Worm (Caenorhabditis elegans) whole organism, L2 larva: ENCODE results near the gene efa-6.

Experiments
- alr-1 ChIP-seq: fragments of 150-350 bp; optimal IDR thresholded peaks from 2 replicates; lab custom pipeline; 2014; ENCODE audit warnings: missing biosample characterization, missing genetic modification characterization
- ama-1 ChIP-seq: fragments of 150-350 bp; optimal IDR thresholded peaks from 2 replicates; lab custom pipeline; 2018; ENCODE audit warnings: inconsistent platforms
- blmp-1 ChIP-seq: sonication (generic microtip); optimal IDR thresholded peaks from 2 replicates; lab custom pipeline; 2017; ENCODE audit warnings: missing genetic modification characterization, mild to moderate bottlenecking, missing compliant biosample characterization, antibody characterized with exemption, moderate library complexity; ENCODE audit not compliant: insufficient read depth
- lsy-2 ChIP-seq, 2 experiments: fragments of 150-350 bp in 1 of 2; sonication (generic microtip) in 1 of 2; optimal IDR thresholded peaks; 2 replicates each; lab custom pipeline; 2014 to 2017; ENCODE audit warnings: missing biosample characterization in 2 of 2, missing genetic modification characterization in 2 of 2
- nhr-11 ChIP-seq: fragments of 150-350 bp; optimal IDR thresholded peaks from 2 replicates; lab custom pipeline; 2014; ENCODE audit warnings: missing biosample characterization, missing genetic modification characterization
- nhr-12 ChIP-seq: fragments of 150-350 bp; optimal IDR thresholded peaks from 2 replicates; lab custom pipeline; 2014; ENCODE audit warnings: missing biosample characterization, missing genetic modification characterization
- nhr-237 ChIP-seq: fragments of 150-350 bp; optimal IDR thresholded peaks from 2 replicates; lab custom pipeline; 2014; ENCODE audit warnings: missing biosample characterization, missing genetic modification characterization
- nhr-25 ChIP-seq: fragments of 150-350 bp; sonication (generic microtip); optimal IDR thresholded peaks from 3 replicates; lab custom pipeline; 2014; ENCODE audit warnings: missing biosample characterization, missing genetic modification characterization
- nhr-6 ChIP-seq: fragments of 150-350 bp; optimal IDR thresholded peaks from 2 replicates; lab custom pipeline; 2014; ENCODE audit warnings: missing biosample characterization, missing genetic modification characterization
- nhr-77 ChIP-seq: fragments of 150-350 bp; optimal IDR thresholded peaks from 2 replicates; lab custom pipeline; 2014; ENCODE audit warnings: missing biosample characterization, missing genetic modification characterization
- snpc-4 ChIP-seq: fragments of 150-350 bp; optimal IDR thresholded peaks from 2 replicates; lab custom pipeline; 2014; ENCODE audit warnings: missing biosample characterization, missing genetic modification characterization
- unc-62 ChIP-seq: fragments of 150-350 bp; optimal IDR thresholded peaks from 2 replicates; lab custom pipeline; 2014; ENCODE audit warnings: missing biosample characterization, missing genetic modification reagents, missing genetic modification characterization
- ztf-11 ChIP-seq: sonication (generic microtip); optimal IDR thresholded peaks from 2 replicates; lab custom pipeline; 2017; ENCODE audit warnings: missing biosample characterization, missing genetic modification characterization

DNA sequence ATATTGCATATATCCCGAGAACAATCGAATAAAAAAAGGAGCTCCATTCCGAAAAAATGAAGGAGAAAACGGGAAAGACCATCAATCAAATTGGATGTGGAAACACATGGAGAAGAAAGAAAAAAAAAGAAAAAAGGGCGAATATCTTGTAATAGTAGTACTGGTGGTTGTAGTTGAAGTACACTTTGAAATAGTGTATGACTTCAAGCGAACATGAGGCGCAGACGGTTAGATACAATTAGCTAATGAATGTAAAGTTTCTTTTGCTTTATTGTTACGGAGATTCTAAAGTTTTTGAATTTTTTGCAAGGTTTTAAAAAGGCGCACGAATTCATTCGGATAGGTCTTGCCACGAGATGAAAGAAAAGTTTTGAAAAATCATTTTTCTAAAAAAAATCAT, 17.9 kb upstream of the efa-6 start:
- no peak for TF ChIP-seq ztf-11 (tag; lab: Kevin White, UChicago)
- TF ChIP-seq nhr-77 (tag; lab: Kevin White, UChicago): no peak
- TF ChIP-seq blmp-1 (tag; lab: Kevin White, UChicago): no peak
- no peak for TF ChIP-seq nhr-6
- TF ChIP-seq nhr-237 (tag; lab: Kevin White, UChicago): no peak
- TF ChIP-seq snpc-4: no peak
- TF ChIP-seq nhr-25 (tag; lab: Kevin White, UChicago): peak; percentile 9
- no peak for TF ChIP-seq ama-1 (lab: Kevin White, UChicago)
- TF ChIP-seq alr-1 (tag; lab: Kevin White, UChicago): no peak
- no peak for TF ChIP-seq nhr-11
- no peak for TF ChIP-seq lsy-2 (tag; optimal IDR thresholded peaks at IDR 0.05; lab: Kevin White, UChicago)
- TF ChIP-seq nhr-12: no peak
- TF ChIP-seq unc-62 (GFP tag; lab: Kevin White, UChicago): no peak
